Fruit fly (Drosophila melanogaster): ENCODE results near the gene Sfp24Bd.

The Sfp24Bd gene

DNA sequence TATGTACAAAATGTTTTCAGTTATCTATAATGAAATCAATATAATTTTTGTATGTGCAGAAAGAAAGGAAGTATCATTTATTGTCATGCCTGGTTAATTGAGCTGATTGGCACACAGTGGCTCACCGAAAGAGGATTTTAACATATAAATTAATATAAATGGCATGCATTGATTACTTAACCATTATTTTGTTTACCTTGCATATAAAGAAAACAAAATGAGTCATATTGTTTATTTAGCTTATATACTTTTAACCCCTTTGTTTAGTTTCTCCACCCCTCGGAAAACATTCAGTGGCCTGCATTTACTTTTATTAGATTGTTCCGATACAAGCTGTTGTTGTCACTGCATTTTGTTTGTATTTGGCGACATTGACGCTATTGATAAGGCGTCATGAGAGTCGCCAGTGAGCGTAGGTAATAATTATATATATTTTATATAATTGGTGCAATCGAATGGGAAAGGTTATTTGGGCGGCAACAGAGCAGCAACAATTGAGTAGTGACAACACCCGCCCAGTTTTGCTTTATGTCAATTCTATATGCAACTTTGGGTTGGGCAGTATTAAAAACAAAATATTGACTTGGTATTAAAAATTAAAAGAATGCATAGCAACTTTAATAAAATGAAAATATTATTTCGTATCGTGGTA, 21.3 kb downstream of the Sfp24Bd start (continued):
- TF ChIP-seq cyc (GFP tag; optimal IDR thresholded peaks at IDR 0.05) (peak; percentile 14), CG6163 (GFP tag; IDR thresholded peaks at IDR 0.05) (peak; percentile 33; the same call in 1 of the 3 replicates), CG11902 (GFP tag; optimal IDR thresholded peaks at IDR 0.05) (no peak), CG34406 (GFP tag; optimal IDR thresholded peaks at IDR 0.05) (peak; percentile 33), Ets96B (tag; optimal IDR thresholded peaks at IDR 0.05) (peak; percentile 23), spab (GFP tag; optimal IDR thresholded peaks at IDR 0.05) (no peak), esn (GFP tag; optimal IDR thresholded peaks at IDR 0.05) (peak; percentile 76), Blimp-1 (GFP tag; optimal IDR thresholded peaks at IDR 0.05) (no peak), Sox14 (GFP tag; optimal IDR thresholded peaks at IDR 0.05) (peak; percentile 65)

dm6 chr2L:3646041-3646440, 22.9 kb downstream of the Sfp24Bd start:
- TF ChIP-seq CG6163 (GFP tag; IDR thresholded peaks at IDR 0.05) (0 out of 3 replicates have a peak, but pooled peaks have one; percentile 29), dsx (GFP tag; optimal IDR thresholded peaks at IDR 0.05; ENCODE audit: poor library complexity, severe bottlenecking) (no peak), Sox15 (GFP tag; optimal IDR thresholded peaks at IDR 0.05) (no peak), CG6854 (GFP tag; optimal IDR thresholded peaks at IDR 0.05) (no peak), Smox (GFP tag; optimal IDR thresholded peaks at IDR 0.05) (no peak), Eip78C (GFP tag) (peak; percentile 7), Met (GFP tag; optimal IDR thresholded peaks at IDR 0.05) (no peak), CG1621 (tag; optimal IDR thresholded peaks at IDR 0.05) (no peak), salr (GFP tag; optimal IDR thresholded peaks at IDR 0.05) (no peak), svp (GFP tag) (peak; percentile 81), acj6 (GFP tag; optimal IDR thresholded peaks at IDR 0.05) (no peak), CG6276 (GFP tag; optimal IDR thresholded peaks at IDR 0.05) (no peak), eg (GFP tag; IDR thresholded peaks at IDR 0.05) (0 out of 3 replicates have a peak, but pooled peaks have one; percentile 15)

dm6 chr2L:3645339-3645738, 23.6 kb downstream of the Sfp24Bd start:
- no peak for TF ChIP-seq CG9139 (GFP tag; optimal IDR thresholded peaks at IDR 0.05)
- peak; percentile 14 for TF ChIP-seq Hr4 (GFP tag; optimal IDR thresholded peaks at IDR 0.05)
- TF ChIP-seq Lpt (GFP tag; optimal IDR thresholded peaks at IDR 0.05) = no peak
- no peak for TF ChIP-seq CG6854 (GFP tag; optimal IDR thresholded peaks at IDR 0.05)
- peak; percentile 15 for TF ChIP-seq CG10631 (GFP tag; optimal IDR thresholded peaks at IDR 0.05)
- TF ChIP-seq eg (GFP tag; IDR thresholded peaks at IDR 0.05) = 0 out of 3 replicates have a peak, but pooled peaks have one; percentile 40
- peak; percentile 47 for TF ChIP-seq CG6276 (GFP tag; optimal IDR thresholded peaks at IDR 0.05)
- no peak for TF ChIP-seq CG1621 (tag; optimal IDR thresholded peaks at IDR 0.05)
- TF ChIP-seq CG3919 (GFP tag; optimal IDR thresholded peaks at IDR 0.05) = peak; percentile 34
- TF ChIP-seq CG8119 (GFP tag; IDR thresholded peaks at IDR 0.05) = peak; percentile 22; the same call in 1 of the 3 replicates
- peak; percentile 36 for TF ChIP-seq Eip78C (GFP tag)
- peak; percentile 60 for TF ChIP-seq CG15336 (GFP tag; IDR thresholded peaks at IDR 0.05)
- TF ChIP-seq CG6163 (GFP tag; IDR thresholded peaks at IDR 0.05) = peak; percentile 47; the same call in 1 of the 3 replicates
- peak; percentile 56 for TF ChIP-seq Gug (GFP tag; IDR thresholded peaks at IDR 0.05)
- TF ChIP-seq CG32006 (GFP tag; optimal IDR thresholded peaks at IDR 0.05) = peak; percentile 47
- TF ChIP-seq net (GFP tag; optimal IDR thresholded peaks at IDR 0.05) = peak; percentile 23

- TF ChIP-seq dac (GFP tag; optimal IDR thresholded peaks at IDR 0.05) = no peak
- TF ChIP-seq Eip93F (GFP tag; optimal IDR thresholded peaks at IDR 0.05) = peak; percentile 31
- peak; percentile 42 for TF ChIP-seq Eip78C (GFP tag)
- no peak for TF ChIP-seq CG32006 (GFP tag; optimal IDR thresholded peaks at IDR 0.05)
- TF ChIP-seq svp (GFP tag) = peak; percentile 89
- TF ChIP-seq vri (GFP tag; optimal IDR thresholded peaks at IDR 0.05) = peak; percentile 84
- TF ChIP-seq CG6163 (GFP tag; IDR thresholded peaks at IDR 0.05) = no peak
These were observed 26.6 kb downstream of the Sfp24Bd start for dm6 chr2L:3642148-3642920.
